Fruit fly (Drosophila melanogaster) ovary, adult (tissue): ENCODE data around the gene CG42390.
A peak's percentile ranks its signal among the peaks of the same experiment; 100 is the strongest.

Source experiments
- CG17801 ChIP-seq: fragments of 200-800 bp; optimal IDR thresholded peaks from 2 replicates; lab custom pipeline; 2019; ENCODE audit warnings: missing biosample characterization, mild to moderate bottlenecking, missing genetic modification characterization, moderate library complexity; ENCODE audit not compliant: partially characterized antibody

Gene CG42390

DNA sequence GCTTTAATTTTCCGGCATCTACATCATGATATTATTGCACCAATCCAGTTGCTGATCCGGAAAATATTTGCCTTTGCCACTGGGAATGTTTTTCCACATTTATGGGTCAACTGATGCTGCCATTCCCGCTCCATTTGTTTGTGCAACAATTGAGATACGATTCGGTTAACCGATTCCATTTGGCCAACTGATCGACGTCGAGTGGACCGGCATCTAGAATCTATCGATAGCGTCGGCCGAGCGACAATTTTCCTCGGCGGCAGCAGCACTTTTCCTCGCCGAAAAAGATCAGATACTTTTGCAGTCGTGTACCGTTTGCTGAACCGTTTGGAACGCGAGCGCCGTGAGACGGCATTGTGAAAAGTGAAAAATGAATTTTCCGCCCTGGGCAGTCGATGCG is at the start of gene CG42390:
TSS of gene CG42390 (plus strand) at position 301 of the 400 bp plus-strand sequence.
- TF ChIP-seq CG17801 (GFP tag; lab: Kevin White, UChicago): no peak

DNA sequence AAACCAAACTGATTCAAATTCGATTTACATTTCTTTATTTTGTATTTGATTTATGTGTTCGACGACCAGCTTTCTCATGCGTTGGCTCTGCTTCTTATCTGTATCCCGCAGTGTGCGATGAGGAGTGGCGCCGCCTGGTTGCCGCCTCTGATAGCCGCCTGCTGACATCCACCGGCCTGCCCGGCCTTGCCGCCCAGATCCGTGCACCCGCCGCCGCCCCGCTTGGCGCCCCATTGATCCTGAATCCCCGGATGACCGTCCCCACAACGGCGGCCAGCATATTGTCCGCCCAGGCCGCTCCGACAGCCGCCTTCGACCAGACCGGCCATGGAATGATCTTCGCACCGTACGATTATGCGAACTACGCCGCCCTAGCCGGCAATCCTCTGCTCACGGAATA is 48.2 kb upstream of the CG42390 start:
- no peak for TF ChIP-seq CG17801 (GFP tag; lab: Kevin White, UChicago)

DNA sequence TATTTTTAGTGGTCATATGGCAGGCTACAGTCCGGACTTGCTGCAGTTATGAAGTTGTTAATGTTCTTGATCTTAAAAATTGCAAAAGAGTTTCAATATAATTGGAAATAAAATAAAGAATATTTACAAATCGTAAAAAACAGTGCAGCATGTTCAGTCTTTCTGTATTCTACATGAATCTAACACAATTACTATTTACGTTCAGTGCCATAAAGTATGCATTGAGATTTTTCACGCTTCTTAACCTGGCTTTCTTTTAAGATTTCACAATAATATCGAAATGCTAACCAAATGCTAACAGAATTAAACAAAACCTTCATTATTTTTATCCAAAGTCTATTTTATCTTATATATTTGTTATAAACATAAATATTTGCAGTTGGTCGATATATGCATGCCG is 47.3 kb upstream of the CG42390 start:
- TF ChIP-seq CG17801 (GFP tag; lab: Kevin White, UChicago): no peak

DNA sequence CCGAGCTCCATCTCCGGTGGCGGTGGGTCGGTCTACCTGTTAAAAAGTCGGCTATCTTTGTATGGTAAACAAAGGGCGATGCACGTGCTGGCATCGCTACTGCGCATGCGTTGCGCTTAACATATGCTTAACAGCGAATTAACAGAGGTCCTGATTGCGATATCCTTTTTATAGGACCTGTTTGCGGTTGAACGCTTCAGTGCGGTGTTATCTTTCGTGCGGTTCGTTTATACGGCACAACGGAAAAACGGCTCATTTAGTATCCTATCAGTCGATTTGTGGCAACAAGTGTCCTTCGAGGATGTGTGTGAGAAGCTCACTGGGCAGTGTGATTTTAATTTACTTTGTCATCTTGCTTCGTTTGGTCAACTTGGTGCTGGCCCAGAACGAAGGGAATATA is 39.7 kb upstream of the CG42390 start, which contains the start of gene CG13408:
TSS of gene CG13408 (plus strand) at position 222 of the 400 bp plus-strand sequence.
- no peak for TF ChIP-seq CG17801 (GFP tag; lab: Kevin White, UChicago)

DNA sequence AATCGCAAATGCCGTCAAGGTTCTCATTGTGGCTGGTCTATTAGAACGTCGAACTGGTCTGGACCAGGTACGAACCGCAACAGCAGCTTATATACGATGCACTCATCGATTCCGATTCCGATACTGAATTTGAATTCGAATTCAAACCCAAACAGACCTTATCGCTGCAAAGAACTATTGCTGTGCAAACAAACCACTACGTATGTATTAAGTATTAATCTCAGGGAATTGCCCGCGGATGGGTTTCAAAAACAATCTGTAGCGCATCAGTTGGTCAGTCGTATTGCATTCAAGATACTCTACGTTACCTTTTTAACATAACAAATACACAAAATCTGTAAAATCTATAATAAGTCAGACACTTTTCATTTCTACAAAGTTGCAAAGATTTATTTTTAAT is 33.6 kb upstream of the CG42390 start, which contains the start of gene BomT3:
TSS of gene BomT3 (minus strand) at position 101 of the 400 bp plus-strand sequence.
- no peak for TF ChIP-seq CG17801 (GFP tag; lab: Kevin White, UChicago)

DNA sequence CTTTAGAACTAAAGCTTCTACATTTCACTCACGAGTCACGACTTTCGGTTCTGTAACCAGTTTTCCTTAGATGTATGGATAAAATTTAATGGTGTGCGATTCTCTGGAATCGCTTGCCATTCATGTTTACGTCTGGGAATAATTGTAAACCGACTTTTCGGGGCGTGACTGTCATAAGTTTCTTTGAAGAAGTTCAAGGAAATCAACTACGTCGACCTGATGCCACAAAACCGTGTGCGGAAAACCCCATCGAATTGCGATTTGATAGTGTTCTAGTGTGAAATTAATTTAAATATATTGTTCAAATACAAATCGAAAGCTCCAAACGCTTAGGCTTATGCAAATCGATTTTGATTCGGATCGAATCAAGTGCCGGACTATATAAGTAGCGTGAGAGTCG is 33.1 kb upstream of the CG42390 start, which contains the start of gene BomBc3:
TSS of gene BomBc3 (plus strand) at position 301 of the 400 bp plus-strand sequence.
- TF ChIP-seq CG17801 (GFP tag; lab: Kevin White, UChicago): no peak

DNA sequence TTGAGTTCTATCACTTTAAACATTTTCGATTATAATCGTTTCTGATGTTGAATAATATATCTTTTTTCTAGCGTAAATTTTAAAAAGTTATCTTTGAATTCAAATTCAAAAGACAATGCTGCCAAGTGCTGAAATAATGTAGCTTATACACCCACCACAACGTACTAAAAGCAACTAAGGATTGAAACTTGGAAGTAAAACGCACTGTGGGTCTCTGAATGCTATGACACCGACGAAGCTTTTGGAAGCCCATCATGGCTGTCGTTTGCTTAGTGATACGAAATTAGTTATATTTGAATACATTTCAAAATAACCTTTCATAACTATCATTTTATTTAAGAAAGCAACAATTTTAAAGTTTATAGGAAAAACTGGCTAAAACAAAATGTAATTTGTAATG is 25.9 kb upstream of the CG42390 start:
- TF ChIP-seq CG17801 (GFP tag; lab: Kevin White, UChicago): no peak

DNA sequence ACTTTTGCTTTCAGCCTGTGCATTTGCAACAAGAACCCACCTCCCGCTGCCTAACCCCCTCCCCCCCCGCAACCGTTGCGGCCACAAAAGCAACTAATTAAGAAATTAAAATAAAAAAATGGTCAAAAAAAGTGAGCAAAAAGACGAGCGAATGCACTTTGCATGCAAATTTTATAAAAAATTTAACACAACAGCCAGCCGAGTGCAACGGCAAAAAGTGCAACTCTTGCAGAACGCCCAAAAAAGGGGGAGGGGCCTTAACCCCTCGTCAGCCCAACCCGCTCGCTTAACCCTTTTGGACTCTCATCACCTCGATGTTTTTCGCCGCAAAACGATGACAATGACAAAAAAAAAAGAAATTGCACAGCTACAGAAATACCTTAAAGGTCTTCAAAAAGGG is 23.0 kb upstream of the CG42390 start:
- peak; percentile 58 for TF ChIP-seq CG17801 (GFP tag; lab: Kevin White, UChicago)

DNA sequence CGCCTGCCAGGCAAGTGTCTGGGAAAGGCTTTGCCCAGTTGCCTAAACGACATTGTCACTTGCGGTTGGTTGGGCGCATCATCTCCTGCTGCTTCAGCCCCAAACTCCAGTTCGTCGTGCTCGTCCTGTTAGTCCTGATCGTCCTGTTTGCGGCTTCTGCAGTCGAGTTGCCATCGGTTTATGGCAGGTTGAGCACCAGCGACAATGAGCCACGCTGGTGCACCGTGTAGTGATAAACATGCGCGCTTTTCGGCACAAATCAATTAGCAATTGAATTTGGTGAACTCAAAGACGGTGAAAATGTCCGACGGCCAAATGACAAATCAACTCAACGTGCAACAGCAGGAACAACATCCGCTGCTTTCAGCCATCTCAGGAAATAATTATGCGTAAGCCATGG is 16.7 kb upstream of the CG42390 start, which contains the start of gene CG13407:
TSS of gene CG13407 (plus strand) at position 301 of the 400 bp plus-strand sequence.
- TF ChIP-seq CG17801 (GFP tag; lab: Kevin White, UChicago): no peak

DNA sequence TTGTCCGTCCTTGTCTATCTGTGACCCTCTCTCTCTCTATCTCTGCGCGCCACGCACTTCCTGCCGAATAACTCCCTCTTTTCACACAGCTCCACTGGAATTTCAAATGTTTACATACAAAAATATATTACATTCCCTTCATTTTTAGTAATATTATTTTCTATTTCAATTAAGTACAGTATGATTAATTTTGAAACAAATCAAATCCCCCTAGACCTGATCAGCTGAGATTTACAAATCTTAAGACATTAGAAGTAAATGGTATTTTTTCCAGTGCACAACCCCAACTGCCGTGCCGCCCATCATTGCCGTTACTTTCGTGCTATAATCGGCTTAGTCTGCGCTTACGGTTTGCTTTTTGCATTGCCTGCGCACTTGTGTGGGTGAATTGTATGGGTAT is 11.5 kb upstream of the CG42390 start:
- no peak for TF ChIP-seq CG17801 (GFP tag; lab: Kevin White, UChicago)

DNA sequence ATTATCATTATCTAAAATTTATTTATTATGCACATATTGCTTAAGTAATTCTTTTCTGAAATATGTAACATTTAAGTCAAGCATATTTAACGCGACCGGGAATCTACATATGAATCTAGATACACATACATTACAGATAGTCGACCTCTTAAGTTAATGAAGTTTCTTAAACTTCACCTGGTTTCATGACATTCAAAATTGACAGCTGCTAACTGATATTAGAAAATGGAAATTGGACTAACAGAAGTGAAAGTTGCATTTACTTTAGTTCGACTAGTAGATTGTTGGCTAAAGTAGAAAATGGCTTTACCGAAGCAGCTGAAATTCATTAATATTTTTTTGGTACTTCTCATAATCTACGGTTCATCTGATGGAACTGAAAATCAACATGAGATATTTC is 6.7 kb upstream of the CG42390 start, which contains the start of gene Ir94a:
TSS of gene Ir94a (plus strand) at position 301 of the 400 bp plus-strand sequence.
- no peak for TF ChIP-seq CG17801 (GFP tag; lab: Kevin White, UChicago)

DNA sequence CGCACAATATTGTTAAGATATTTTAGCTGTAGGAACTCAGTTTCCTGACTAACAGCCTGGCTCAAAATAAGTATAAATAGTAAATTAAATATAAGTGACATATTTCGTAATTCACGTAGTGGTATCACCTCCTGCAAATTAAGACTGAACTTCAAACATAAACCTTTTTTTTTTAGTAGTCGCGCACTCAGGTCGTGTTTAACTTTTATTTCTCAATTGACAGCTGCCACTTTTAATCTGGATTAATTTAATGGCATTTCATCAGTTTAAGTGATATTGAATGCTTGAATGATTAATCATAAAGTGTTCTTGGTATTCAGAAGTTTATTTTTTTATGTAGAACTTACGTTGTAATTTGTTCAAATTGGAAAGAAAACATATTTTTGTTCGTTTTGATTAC is 2.7 kb upstream of the CG42390 start, which contains the start of gene Ir94b:
TSS of gene Ir94b (minus strand) at position 101 of the 400 bp plus-strand sequence.
- no peak for TF ChIP-seq CG17801 (GFP tag; lab: Kevin White, UChicago)

DNA sequence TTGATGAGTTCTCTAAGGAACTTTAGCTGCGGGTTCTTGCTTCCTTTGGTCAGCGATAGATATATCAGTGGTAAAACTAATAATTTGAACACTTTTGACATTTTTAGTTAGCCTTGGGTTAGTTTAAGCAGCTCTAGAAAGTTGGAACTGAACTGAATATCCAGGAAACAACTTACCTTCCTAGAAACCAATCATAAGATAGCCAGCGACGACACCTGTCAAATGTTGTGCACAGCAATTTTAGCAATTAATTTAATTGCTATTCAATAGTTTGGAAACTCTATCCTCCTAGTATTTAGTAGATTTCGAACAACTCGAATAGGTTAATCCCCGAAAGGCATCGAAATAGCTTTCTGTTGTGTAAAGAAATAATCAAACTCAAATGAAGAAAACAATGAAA is 507 bp upstream of the CG42390 start, which contains the start of gene Ir94c:
TSS of gene Ir94c (minus strand) at position 101 of the 400 bp plus-strand sequence.
- no peak for TF ChIP-seq CG17801 (GFP tag; lab: Kevin White, UChicago)

DNA sequence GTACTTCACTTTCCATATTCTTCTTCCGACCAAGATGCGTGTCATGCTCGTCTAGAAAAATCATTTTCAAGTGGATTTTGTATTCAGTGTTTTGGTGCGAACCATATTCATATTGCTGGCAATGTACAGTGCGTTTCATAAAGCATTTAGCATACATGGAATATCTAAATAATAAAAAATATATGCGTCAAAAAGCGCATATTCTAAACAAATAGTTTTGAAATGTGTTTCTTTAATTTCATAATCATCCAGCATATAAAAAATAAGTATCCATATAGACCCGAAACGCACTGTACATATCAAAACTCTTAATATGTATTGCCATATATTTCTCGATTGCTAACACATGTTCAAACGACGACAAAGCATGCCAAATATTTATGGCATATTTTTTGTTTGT is 1.4 kb downstream of the CG42390 start:
- no peak for TF ChIP-seq CG17801 (GFP tag; lab: Kevin White, UChicago)

DNA sequence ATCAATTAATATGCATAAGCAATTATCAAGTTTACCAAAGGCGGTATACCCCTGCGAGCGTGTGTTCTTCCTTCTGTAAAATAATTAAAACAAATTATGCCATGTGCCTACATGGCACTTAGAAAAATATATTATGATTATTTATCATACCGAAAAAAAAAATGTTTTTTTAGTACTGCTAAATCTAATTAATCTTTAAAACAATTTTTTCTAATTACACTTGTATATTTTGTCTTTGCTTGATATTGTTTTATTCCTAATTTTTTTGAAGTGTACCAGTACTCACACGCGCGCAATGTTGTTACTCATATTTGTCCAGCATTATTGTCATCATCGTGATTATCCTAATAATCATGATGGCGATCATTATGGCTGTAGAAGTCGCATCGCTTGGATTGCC is 3.5 kb downstream of the CG42390 start:
- no peak for TF ChIP-seq CG17801 (GFP tag; lab: Kevin White, UChicago)

DNA sequence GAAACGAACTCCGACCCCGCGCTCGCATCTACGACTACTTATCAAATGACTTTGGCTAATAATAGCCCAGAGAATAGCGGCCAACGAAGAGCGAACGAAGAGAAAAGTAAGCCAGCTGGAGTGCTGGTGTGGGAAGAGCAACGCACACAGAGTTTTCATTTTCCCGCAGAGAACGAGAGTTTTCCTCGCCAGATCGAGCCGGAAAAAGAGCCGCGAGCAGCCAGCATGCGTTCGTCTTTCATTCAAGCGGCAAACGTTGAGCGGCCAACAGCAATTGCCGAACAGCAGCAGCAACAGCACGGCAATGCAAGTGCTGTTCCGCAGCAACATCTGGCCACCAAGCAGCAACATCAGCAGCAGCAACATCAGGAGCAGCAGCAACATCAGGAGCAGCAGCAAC is 5.0 kb downstream of the CG42390 start:
- no peak for TF ChIP-seq CG17801 (GFP tag; lab: Kevin White, UChicago)
